Worm (Caenorhabditis elegans): ENCODE data around the gene vps-33.1.

DNA sequence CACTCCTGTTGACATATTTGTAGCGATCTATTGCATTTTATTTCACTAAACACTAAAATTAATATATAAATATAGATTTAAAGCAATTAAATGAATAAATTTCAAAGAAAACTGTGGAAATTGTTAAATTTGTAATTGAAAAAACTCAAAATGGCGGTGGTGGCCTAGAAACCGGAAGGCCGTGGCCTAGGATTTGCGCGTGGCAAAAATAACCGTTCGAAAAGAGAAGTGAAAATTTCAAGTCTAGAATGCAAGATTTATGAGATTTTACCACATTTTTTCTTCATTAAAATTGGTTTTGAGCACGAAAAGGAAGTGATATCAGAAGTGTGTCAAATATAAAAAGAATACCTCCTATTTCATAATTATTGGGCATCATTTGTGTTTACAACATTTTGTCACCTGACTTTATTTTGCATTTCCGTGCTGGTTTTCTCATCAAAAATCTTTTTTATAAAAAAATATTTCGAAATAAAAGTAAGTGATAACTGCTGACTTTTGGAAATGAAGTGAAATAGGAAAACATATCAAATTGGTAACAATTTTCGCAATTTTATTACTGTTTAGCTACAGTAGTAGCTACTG is 17.0 kb upstream of the vps-33.1 start, which contains the start of gene fli-1:
- no peak for TF ChIP-seq hmg-4 (GFP tag; optimal IDR thresholded peaks at IDR 0.05)
- no peak for TF ChIP-seq B0310.2 (tag; optimal IDR thresholded peaks at IDR 0.05)

All from whole organism, early embryonic.